Worm (Caenorhabditis elegans) whole organism, L1 larva: ENCODE results near the gene F44D12.19.

Source experiments
- C04F5.9 ChIP-seq: sonication (generic microtip); optimal IDR thresholded peaks from 2 replicates; lab custom pipeline; 2016; ENCODE audit warnings: missing genetic modification characterization, missing compliant biosample characterization
- F16B12.6 ChIP-seq: fragments of 150-350 bp; optimal IDR thresholded peaks from 2 replicates; lab custom pipeline; 2014; ENCODE audit warnings: missing biosample characterization, missing genetic modification characterization
- Y116A8C.19 ChIP-seq: sonication (generic microtip); optimal IDR thresholded peaks from 2 replicates; lab custom pipeline; 2016; ENCODE audit warnings: missing compliant biosample characterization, missing genetic modification characterization, borderline replicate concordance
- alr-1 ChIP-seq: fragments of 200-800 bp; sonication (Bioruptor generic); optimal IDR thresholded peaks from 2 replicates; lab custom pipeline; 2018; ENCODE audit warnings: borderline replicate concordance, mild to moderate bottlenecking, missing genetic modification characterization, missing compliant biosample characterization
- aly-2 ChIP-seq: fragments of 150-350 bp; optimal IDR thresholded peaks from 2 replicates; lab custom pipeline; 2014; ENCODE audit warnings: missing biosample characterization, missing genetic modification characterization
- ceh-63 ChIP-seq: fragments of 200-800 bp; sonication (Bioruptor generic); optimal IDR thresholded peaks from 2 replicates; lab custom pipeline; 2018; ENCODE audit warnings: mild to moderate bottlenecking, missing genetic modification characterization, missing compliant biosample characterization
- ceh-90 ChIP-seq: sonication (generic microtip); optimal IDR thresholded peaks from 2 replicates; lab custom pipeline; 2016; ENCODE audit warnings: missing genetic modification characterization, missing compliant biosample characterization
- ces-1 ChIP-seq: fragments of 150-350 bp; optimal IDR thresholded peaks from 2 replicates; lab custom pipeline; 2014; ENCODE audit warnings: missing biosample characterization, missing genetic modification reagents, missing genetic modification characterization
- dsc-1 ChIP-seq: sonication (generic microtip); optimal IDR thresholded peaks from 2 replicates; lab custom pipeline; 2016; ENCODE audit warnings: mild to moderate bottlenecking, missing genetic modification characterization, missing compliant biosample characterization
- efl-1 ChIP-seq, 4 experiments: fragments of 150-350 bp; optimal IDR thresholded peaks in 3 of 4; peaks in 1 of 4; 1 replicate in 1 of 4; 2 replicates in 3 of 4; lab custom pipeline; 2014; ENCODE audit warnings: missing biosample characterization in 2 of 4, missing genetic modification characterization in 2 of 4, missing genetic modification reagents in 2 of 4
- efl-3 ChIP-seq: fragments of 200-800 bp; sonication (Bioruptor generic); optimal IDR thresholded peaks from 2 replicates; lab custom pipeline; 2018; ENCODE audit warnings: mild to moderate bottlenecking, missing genetic modification characterization, missing compliant biosample characterization
- egl-13 ChIP-seq: sonication (generic microtip); optimal IDR thresholded peaks from 2 replicates; lab custom pipeline; 2016; ENCODE audit warnings: missing genotype, missing genetic modification reagents, missing genetic modification characterization, missing compliant biosample characterization
- elt-2 ChIP-seq: sonication (generic microtip); optimal IDR thresholded peaks from 2 replicates; lab custom pipeline; 2016; ENCODE audit warnings: missing genetic modification characterization, mild to moderate bottlenecking, inconsistent platforms, missing compliant biosample characterization, missing genetic modification reagents
- ets-5 ChIP-seq: fragments of 200-800 bp; sonication (Bioruptor generic); IDR thresholded peaks from 2 replicates; pipeline ENCODE4 v1.3.6; 2022; ENCODE audit warnings: missing genetic modification characterization, missing compliant biosample characterization
- fkh-10 ChIP-seq: sonication (generic microtip); optimal IDR thresholded peaks from 2 replicates; lab custom pipeline; 2017; ENCODE audit warnings: missing biosample characterization, missing genetic modification reagents, missing genetic modification characterization
- fkh-4 ChIP-seq: sonication (generic microtip); optimal IDR thresholded peaks from 2 replicates; lab custom pipeline; 2016; ENCODE audit warnings: missing compliant biosample characterization, missing genetic modification characterization, borderline replicate concordance
- fos-1 ChIP-seq: fragments of 150-350 bp; optimal IDR thresholded peaks from 2 replicates; lab custom pipeline; 2014; ENCODE audit warnings: missing biosample characterization, missing genetic modification characterization
- hlh-4 ChIP-seq: sonication (generic microtip); optimal IDR thresholded peaks from 2 replicates; lab custom pipeline; 2016; ENCODE audit warnings: mild to moderate bottlenecking, missing genetic modification characterization, missing compliant biosample characterization
- lin-14 ChIP-seq: fragments of 200-800 bp; sonication (Bioruptor generic); optimal IDR thresholded peaks from 2 replicates; lab custom pipeline; 2018; ENCODE audit warnings: mild to moderate bottlenecking, missing genetic modification characterization, moderate library complexity, missing compliant biosample characterization
- lin-39 ChIP-seq: fragments of 150-350 bp; optimal IDR thresholded peaks from 2 replicates; lab custom pipeline; 2014; ENCODE audit warnings: missing biosample characterization, missing genetic modification reagents, missing genetic modification characterization
- mep-1 ChIP-seq: fragments of 150-350 bp; optimal IDR thresholded peaks from 2 replicates; lab custom pipeline; 2014; ENCODE audit warnings: missing biosample characterization, missing genetic modification characterization
- nhr-11 ChIP-seq: fragments of 150-350 bp; optimal IDR thresholded peaks from 2 replicates; lab custom pipeline; 2014; ENCODE audit warnings: missing biosample characterization, missing genetic modification characterization
- nhr-12 ChIP-seq: sonication (generic microtip); optimal IDR thresholded peaks from 2 replicates; lab custom pipeline; 2017; ENCODE audit warnings: missing biosample characterization, missing genetic modification characterization
- nhr-47 ChIP-seq: sonication (generic microtip); optimal IDR thresholded peaks from 2 replicates; lab custom pipeline; 2016; ENCODE audit warnings: mild to moderate bottlenecking, missing genetic modification characterization, moderate library complexity, missing compliant biosample characterization
- nhr-71 ChIP-seq: sonication (generic microtip); optimal IDR thresholded peaks from 2 replicates; lab custom pipeline; 2016; ENCODE audit warnings: mild to moderate bottlenecking, missing genetic modification characterization, moderate library complexity, missing compliant biosample characterization
- nhr-76 ChIP-seq: sonication (generic microtip); optimal IDR thresholded peaks from 2 replicates; lab custom pipeline; 2017; ENCODE audit warnings: missing biosample characterization, missing genetic modification characterization
- nhr-84 ChIP-seq: sonication (generic microtip); optimal IDR thresholded peaks from 2 replicates; lab custom pipeline; 2017; ENCODE audit warnings: missing biosample characterization, missing genetic modification characterization
- nhr-85 ChIP-seq: sonication (generic microtip); peaks from one replicate; lab custom pipeline; 2016; ENCODE audit warnings: missing genetic modification characterization, inconsistent platforms, missing compliant biosample characterization
- pag-3 ChIP-seq: sonication (generic microtip); optimal IDR thresholded peaks from 2 replicates; lab custom pipeline; 2017; ENCODE audit warnings: missing genetic modification characterization, mild to moderate bottlenecking, missing compliant biosample characterization, antibody characterized with exemption, borderline replicate concordance; ENCODE audit not compliant: insufficient read depth
- pax-3 ChIP-seq: fragments of 200-800 bp; sonication (Bioruptor generic); optimal IDR thresholded peaks from 2 replicates; lab custom pipeline; 2018; ENCODE audit warnings: mild to moderate bottlenecking, missing genetic modification characterization, moderate library complexity, missing compliant biosample characterization
- skn-1 ChIP-seq: fragments of 150-350 bp; optimal IDR thresholded peaks from 2 replicates; lab custom pipeline; 2014; ENCODE audit warnings: missing biosample characterization, missing genetic modification characterization
- snpc-4 ChIP-seq: fragments of 150-350 bp; optimal IDR thresholded peaks from 2 replicates; lab custom pipeline; 2014; ENCODE audit warnings: missing biosample characterization, missing genetic modification characterization
- sox-4 ChIP-seq: sonication (generic microtip); optimal IDR thresholded peaks from 2 replicates; lab custom pipeline; 2016; ENCODE audit warnings: missing genetic modification characterization, missing compliant biosample characterization
- swsn-7 ChIP-seq: sonication (generic microtip); optimal IDR thresholded peaks from 2 replicates; lab custom pipeline; 2016; ENCODE audit warnings: missing genetic modification characterization, missing compliant biosample characterization
- tlp-1 ChIP-seq: fragments of 150-350 bp; optimal IDR thresholded peaks from 2 replicates; lab custom pipeline; 2014; ENCODE audit warnings: missing biosample characterization, missing genetic modification characterization
- unc-30 ChIP-seq: sonication (generic microtip); optimal IDR thresholded peaks from 2 replicates; lab custom pipeline; 2017; ENCODE audit warnings: missing biosample characterization, missing genetic modification characterization
- unc-98 ChIP-seq: fragments of 200-800 bp; sonication (Bioruptor generic); IDR thresholded peaks from 2 replicates; pipeline ENCODE4 v1.3.6; 2022; ENCODE audit warnings: missing genetic modification characterization, missing compliant biosample characterization
- vab-15 ChIP-seq: sonication (generic microtip); optimal IDR thresholded peaks from 2 replicates; lab custom pipeline; 2017; ENCODE audit warnings: missing genotype, mild to moderate bottlenecking, missing genetic modification characterization, missing compliant biosample characterization
- xbp-1 ChIP-seq: sonication (generic microtip); optimal IDR thresholded peaks from 2 replicates; lab custom pipeline; 2016; ENCODE audit warnings: missing genetic modification characterization, missing compliant biosample characterization
- zag-1 ChIP-seq: fragments of 150-350 bp; optimal IDR thresholded peaks from 2 replicates; lab custom pipeline; 2014; ENCODE audit warnings: missing biosample characterization, missing genetic modification characterization
- ztf-11 ChIP-seq, 2 experiments: sonication (generic microtip); optimal IDR thresholded peaks; 2 replicates each; lab custom pipeline; 2016 to 2017; ENCODE audit warnings: missing genetic modification characterization in 2 of 2, missing biosample characterization in 1 of 2, missing compliant biosample characterization in 1 of 2

The F44D12.19 gene

ce11 chrIV:10021283-10021682 is at the start of gene F44D12.19:
Gene F44D12.19 (plus strand): TSS chrIV:10021583.
- TF ChIP-seq elt-2 (tag; lab: Kevin White, UChicago) (no peak), nhr-85 (no peak), tlp-1 (tag; lab: Kevin White, UChicago) (no peak), fkh-10 (no peak), fkh-4 (tag; lab: Kevin White, UChicago) (no peak), nhr-76 (tag; lab: Kevin White, UChicago) (no peak), snpc-4 (tag; lab: Kevin White, UChicago) (no peak), nhr-71 (tag; lab: Kevin White, UChicago) (no peak), alr-1 (tag; lab: Kevin White, UChicago) (no peak), skn-1 (tag; lab: Kevin White, UChicago) (no peak), efl-1 (optimal IDR thresholded peaks at IDR 0.05; lab: Kevin White, UChicago) (no peak), efl-1 (GFP tag; optimal IDR thresholded peaks at IDR 0.05 in 1 of 2; lab: Kevin White, UChicago) (no peak), ceh-63 (GFP tag; lab: Kevin White, UChicago) (no peak), aly-2 (tag; lab: Kevin White, UChicago) (no peak), nhr-84 (tag; lab: Kevin White, UChicago) (no peak), pax-3 (tag; lab: Kevin White, UChicago) (no peak), xbp-1 (tag; lab: Kevin White, UChicago) (no peak), mep-1 (no peak), lin-39 (tag; lab: Kevin White, UChicago) (no peak), nhr-47 (tag; lab: Kevin White, UChicago) (no peak)

DNA sequence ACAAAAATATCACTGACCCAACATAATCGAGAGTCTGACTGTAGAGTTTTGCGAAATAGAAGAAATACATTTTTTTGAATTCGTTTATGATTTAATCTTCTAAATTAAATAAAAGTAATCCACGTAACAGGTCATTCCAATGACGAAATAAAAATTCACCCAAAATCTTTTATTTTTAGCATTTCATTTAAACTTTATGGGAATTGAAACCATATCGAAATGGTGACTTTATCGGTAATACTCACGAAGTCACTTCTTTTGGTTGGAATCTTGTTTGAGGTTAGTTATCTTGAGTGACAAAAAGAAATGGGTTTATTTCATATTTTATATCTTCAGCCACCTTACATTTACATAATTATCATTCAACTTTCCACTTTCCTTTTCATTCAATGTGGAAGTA is 48.8 kb upstream of the F44D12.19 start, which contains the start of the genes C47E12.12 and C47E12.10:
Gene C47E12.12, minus strand, starts transcription at position 101 of the 400 bp plus-strand sequence.
Gene C47E12.10, plus strand, starts transcription at position 172 of the 400 bp plus-strand sequence.
- no peak for TF ChIP-seq fkh-10
- TF ChIP-seq egl-13: no peak
- TF ChIP-seq ceh-90 (tag; lab: Kevin White, UChicago): no peak
- TF ChIP-seq nhr-12 (tag; lab: Kevin White, UChicago): no peak
- TF ChIP-seq fos-1 (tag; lab: Kevin White, UChicago): no peak
- no peak for TF ChIP-seq ets-5 (GFP tag; lab: Robert Waterston, UW)
- no peak for TF ChIP-seq nhr-11 (tag; lab: Kevin White, UChicago)
- TF ChIP-seq pag-3 (tag; lab: Kevin White, UChicago): no peak
- no peak for TF ChIP-seq lin-39 (tag; lab: Kevin White, UChicago)
- no peak for TF ChIP-seq xbp-1 (tag; lab: Kevin White, UChicago)
- TF ChIP-seq F16B12.6 (tag; lab: Kevin White, UChicago): no peak
- TF ChIP-seq aly-2 (tag; lab: Kevin White, UChicago): no peak
- no peak for TF ChIP-seq C04F5.9
- no peak for TF ChIP-seq swsn-7 (tag; lab: Kevin White, UChicago)
- no peak for TF ChIP-seq unc-30
- no peak for TF ChIP-seq hlh-4
- TF ChIP-seq lin-14 (GFP tag; lab: Kevin White, UChicago): no peak
- TF ChIP-seq zag-1 (tag; lab: Kevin White, UChicago): no peak
- no peak for TF ChIP-seq vab-15
- TF ChIP-seq ces-1 (GFP tag; lab: Kevin White, UChicago): no peak

DNA sequence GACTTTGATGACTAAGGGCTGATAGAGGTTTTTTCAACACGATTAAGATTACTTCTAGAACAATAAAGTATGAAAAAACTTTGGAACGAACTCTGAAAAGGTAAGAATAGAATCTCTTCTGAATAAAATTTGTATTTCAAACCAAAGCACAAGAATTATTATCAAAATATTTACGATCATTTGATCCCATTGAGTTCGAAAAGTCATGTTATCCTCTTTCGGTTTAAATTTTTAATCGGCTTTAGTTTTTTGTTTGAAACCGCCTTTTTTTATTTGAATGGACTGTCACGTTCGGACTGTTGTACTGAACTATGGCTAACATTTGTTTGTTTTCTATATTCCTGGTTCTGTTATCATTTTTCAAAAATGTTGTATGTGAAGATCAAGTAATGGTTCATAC is 47.0 kb upstream of the F44D12.19 start, which contains the start of gene C47E12.9:
Gene C47E12.9, plus strand, starts transcription at position 301 of the 400 bp plus-strand sequence.
- TF ChIP-seq Y116A8C.19 (tag; lab: Kevin White, UChicago) (no peak), mep-1 (no peak), ztf-11 (tag; optimal IDR thresholded peaks at IDR 0.05; lab: Kevin White, UChicago) (no peak), dsc-1 (tag; lab: Kevin White, UChicago) (no peak), efl-3 (no peak), unc-98 (GFP tag; lab: Robert Waterston, UW) (no peak), elt-2 (tag; lab: Kevin White, UChicago) (no peak), lin-39 (tag; lab: Kevin White, UChicago) (no peak), pag-3 (tag; lab: Kevin White, UChicago) (no peak), sox-4 (no peak)
- TF ChIP-seq, all 84 proteins: peak for 0
